Worm (Caenorhabditis elegans): ENCODE results near the gene dsl-1.

The dsl-1 gene

ce11 chrIV:1239686-1240085, 31.8 kb upstream of the dsl-1 start, which contains the start of gene F38A1.8:
Gene F38A1.8 (minus strand): TSS chrIV:1239852.
- TF ChIP-seq hlh-30 (tag; optimal IDR thresholded peaks at IDR 0.05; ENCODE audit: insufficient read depth) (peak; percentile 80), nhr-6 (tag; optimal IDR thresholded peaks at IDR 0.05) (peak; percentile 22), mdl-1 (tag; optimal IDR thresholded peaks at IDR 0.05) (peak in 1 of 2 experiments; percentile 74), hmg-1.1 (GFP tag; IDR thresholded peaks at IDR 0.05) (0 out of 2 replicates have a peak, but pooled peaks have one; percentile 30), dve-1 (tag; optimal IDR thresholded peaks at IDR 0.05; ENCODE audit: insufficient read depth) (peak; percentile 38), cey-2 (tag; optimal IDR thresholded peaks at IDR 0.05; ENCODE audit: borderline replicate concordance, insufficient read depth) (no peak), hlh-11 (tag; optimal IDR thresholded peaks at IDR 0.05) (peak; percentile 42), lim-7 (GFP tag; IDR thresholded peaks at IDR 0.05) (no peak), ZK546.5 (tag; optimal IDR thresholded peaks at IDR 0.05) (no peak), daf-16 (GFP tag; optimal IDR thresholded peaks at IDR 0.05) (no peak), daf-16 (tag; optimal IDR thresholded peaks at IDR 0.05) (peak; percentile 16), ztf-7 (tag; optimal IDR thresholded peaks at IDR 0.05) (no peak), dpl-1 (GFP tag; optimal IDR thresholded peaks at IDR 0.05) (peak; percentile 90), mes-2 (tag; optimal IDR thresholded peaks at IDR 0.05; ENCODE audit: poor library complexity, severe bottlenecking) (peak; percentile 74), mxl-3 (GFP tag; optimal IDR thresholded peaks at IDR 0.05) (peak; percentile 74)

- no peak for TF ChIP-seq nhr-25 (tag; optimal IDR thresholded peaks at IDR 0.05; ENCODE audit: borderline replicate concordance, insufficient read depth)
- no peak for TF ChIP-seq nhr-77 (tag; optimal IDR thresholded peaks at IDR 0.05)
- no peak for TF ChIP-seq ceh-32 (tag; optimal IDR thresholded peaks at IDR 0.05; ENCODE audit: poor library complexity)
- TF ChIP-seq zip-2 (tag; optimal IDR thresholded peaks at IDR 0.05): no peak
- TF ChIP-seq php-3 (GFP tag; IDR thresholded peaks at IDR 0.05): no peak
- no peak for TF ChIP-seq lim-7 (GFP tag; IDR thresholded peaks at IDR 0.05)
- TF ChIP-seq nhr-42 (GFP tag; IDR thresholded peaks at IDR 0.05): no peak
- TF ChIP-seq duxl-1 (tag; optimal IDR thresholded peaks at IDR 0.05; ENCODE audit: poor library complexity): no peak
- TF ChIP-seq aha-1 (tag): peak; percentile 87
- peak in 1 of 2 experiments; percentile 87 for TF ChIP-seq unc-62 (GFP tag; optimal IDR thresholded peaks at IDR 0.05 in 1 of 2)
- TF ChIP-seq unc-62 (tag; optimal IDR thresholded peaks at IDR 0.05): no peak
- TF ChIP-seq snpc-4 (tag; optimal IDR thresholded peaks at IDR 0.05): no peak
- no peak for TF ChIP-seq hlh-11 (tag; optimal IDR thresholded peaks at IDR 0.05)
- no peak for TF ChIP-seq nhr-11 (tag; optimal IDR thresholded peaks at IDR 0.05)
- no peak for TF ChIP-seq lin-29 (GFP tag; IDR thresholded peaks at IDR 0.05)
- no peak for TF ChIP-seq daf-16 (GFP tag; optimal IDR thresholded peaks at IDR 0.05)
- no peak for TF ChIP-seq daf-16 (tag; optimal IDR thresholded peaks at IDR 0.05)
Measured at ce11 chrIV:1238147-1238546, 30.3 kb upstream of the dsl-1 start.

- TF ChIP-seq cey-2 (tag; optimal IDR thresholded peaks at IDR 0.05; ENCODE audit: borderline replicate concordance, insufficient read depth): no peak
- no peak for TF ChIP-seq dve-1 (tag; optimal IDR thresholded peaks at IDR 0.05; ENCODE audit: insufficient read depth)
- peak; percentile 77 for TF ChIP-seq ceh-28 (tag; optimal IDR thresholded peaks at IDR 0.05)
Measured at ce11 chrIV:1235785-1236184, 27.9 kb upstream of the dsl-1 start.

- TF ChIP-seq dve-1 (tag; optimal IDR thresholded peaks at IDR 0.05; ENCODE audit: insufficient read depth): no peak
- TF ChIP-seq duxl-1 (tag; optimal IDR thresholded peaks at IDR 0.05; ENCODE audit: poor library complexity): no peak
- TF ChIP-seq ceh-28 (tag; optimal IDR thresholded peaks at IDR 0.05): peak; percentile 73
Measured at ce11 chrIV:1234780-1235179, 26.9 kb upstream of the dsl-1 start.

ce11 chrIV:1232419-1233145, 24.7 kb upstream of the dsl-1 start:
- no peak for TF ChIP-seq hif-1 (tag; optimal IDR thresholded peaks at IDR 0.05)
- TF ChIP-seq zip-11 (GFP tag; IDR thresholded peaks at IDR 0.05): no peak
- TF ChIP-seq nhr-28 (tag; optimal IDR thresholded peaks at IDR 0.05): no peak
- no peak for TF ChIP-seq arid-1 (GFP tag; conservative IDR thresholded peaks at IDR 0.05)
- TF ChIP-seq D1046.2 (GFP tag; IDR thresholded peaks at IDR 0.05): no peak
- TF ChIP-seq tag-97 (GFP tag; IDR thresholded peaks at IDR 0.05): no peak
- TF ChIP-seq pha-4 (GFP tag; IDR thresholded peaks at IDR 0.05): peak; percentile 69; the same call in 1 of the 2 replicates
- no peak for TF ChIP-seq pha-4 (tag; optimal IDR thresholded peaks at IDR 0.05)
- TF ChIP-seq lin-15B (tag; optimal IDR thresholded peaks at IDR 0.05): no peak
- TF ChIP-seq nhr-77 (tag; optimal IDR thresholded peaks at IDR 0.05): no peak
- TF ChIP-seq egl-43 (GFP tag; IDR thresholded peaks at IDR 0.05): peak; percentile 63
- no peak for TF ChIP-seq egl-27 (tag; optimal IDR thresholded peaks at IDR 0.05)
- peak; percentile 90 for TF ChIP-seq aha-1 (tag)
- no peak for TF ChIP-seq ceh-62 (tag; optimal IDR thresholded peaks at IDR 0.05)
- no peak for TF ChIP-seq nhr-41 (GFP tag; IDR thresholded peaks at IDR 0.05)
